Worm (Caenorhabditis elegans) whole organism, mixed stage, embryonic: Measurements from ENCODE around the gene F45E1.5.

Source experiments
- ces-1 ChIP-seq: fragments of 150-350 bp; optimal IDR thresholded peaks from 2 replicates; lab custom pipeline; 2014; ENCODE audit warnings: missing biosample characterization, missing genetic modification reagents, missing genetic modification characterization
- drap-1 ChIP-seq: fragments of 200-800 bp; sonication (Bioruptor generic); optimal IDR thresholded peaks from 3 replicates; lab custom pipeline; 2018; ENCODE audit warnings: mild to moderate bottlenecking, missing genetic modification characterization, missing compliant biosample characterization
- elt-1 ChIP-seq: sonication (generic microtip); optimal IDR thresholded peaks from 2 replicates; lab custom pipeline; 2017; ENCODE audit warnings: missing genetic modification characterization, mild to moderate bottlenecking, missing compliant biosample characterization, antibody characterized with exemption, moderate library complexity, borderline replicate concordance; ENCODE audit not compliant: insufficient read depth
- lsy-2 ChIP-seq: fragments of 150-350 bp; optimal IDR thresholded peaks from 2 replicates; lab custom pipeline; 2014; ENCODE audit warnings: missing biosample characterization, missing genetic modification characterization
- mep-1 ChIP-seq: fragments of 150-350 bp; optimal IDR thresholded peaks from 2 replicates; lab custom pipeline; 2017; ENCODE audit warnings: missing biosample characterization, missing genetic modification reagents, missing genetic modification characterization, inconsistent platforms
- nhr-28 ChIP-seq: fragments of 150-350 bp; optimal IDR thresholded peaks from 2 replicates; lab custom pipeline; 2014; ENCODE audit warnings: missing biosample characterization, missing genetic modification characterization
- pha-4 ChIP-seq: fragments of 150-350 bp; optimal IDR thresholded peaks from 2 replicates; lab custom pipeline; 2018; ENCODE audit warnings: missing biosample characterization, missing genetic modification reagents, missing genetic modification characterization
- sptf-1 ChIP-seq: sonication (generic microtip); optimal IDR thresholded peaks from 2 replicates; lab custom pipeline; 2017; ENCODE audit warnings: mild to moderate bottlenecking, missing genetic modification characterization, moderate library complexity, missing compliant biosample characterization
- unc-120 ChIP-seq: sonication (generic microtip); optimal IDR thresholded peaks from 2 replicates; lab custom pipeline; 2017; ENCODE audit warnings: missing genetic modification characterization, missing compliant biosample characterization; ENCODE audit not compliant: poor library complexity, severe bottlenecking
- unc-39 ChIP-seq: fragments of 150-350 bp; optimal IDR thresholded peaks from 2 replicates; lab custom pipeline; 2014; ENCODE audit warnings: missing biosample characterization, missing genetic modification characterization
- unc-62 ChIP-seq: fragments of 150-350 bp; optimal IDR thresholded peaks from 2 replicates; lab custom pipeline; 2014; ENCODE audit warnings: missing biosample characterization, missing genetic modification reagents, missing genetic modification characterization

DNA sequence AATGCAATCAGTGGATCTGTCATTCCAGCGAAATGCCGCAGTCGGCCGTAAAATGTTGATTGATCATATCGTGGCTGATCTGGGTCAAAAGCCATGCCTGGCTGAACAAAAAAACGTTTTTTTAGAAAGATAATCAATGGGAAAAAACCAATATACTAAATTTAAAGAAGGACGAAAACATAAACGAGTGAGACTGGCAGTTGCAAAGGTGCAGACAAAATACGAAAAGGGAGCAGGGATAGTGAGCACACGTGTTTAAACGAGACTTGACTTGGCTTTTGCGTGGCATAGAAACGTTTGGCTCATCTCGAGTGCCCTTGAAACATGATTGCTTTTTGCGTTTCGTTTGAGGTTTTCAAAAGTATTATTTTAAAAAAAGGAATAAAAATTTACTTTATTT, 18.3 kb upstream of the F45E1.5 start, which contains the start of gene sfxn-2:
- no peak for TF ChIP-seq mep-1 (tag; lab: Kevin White, UChicago)
- TF ChIP-seq unc-39 (tag; lab: Kevin White, UChicago) = no peak
- no peak for TF ChIP-seq sptf-1 (tag; lab: Kevin White, UChicago)
- no peak for TF ChIP-seq lsy-2 (tag; lab: Kevin White, UChicago)
- no peak for TF ChIP-seq unc-120
- TF ChIP-seq pha-4 = no peak
- no peak for TF ChIP-seq nhr-28
- no peak for TF ChIP-seq unc-62 (GFP tag; lab: Kevin White, UChicago)
- no peak for TF ChIP-seq elt-1
- TF ChIP-seq drap-1 (GFP tag; lab: Kevin White, UChicago) = no peak
- no peak for TF ChIP-seq ces-1
